Fruit fly (Drosophila melanogaster) whole organism, adult: ENCODE data around the gene mRpL51.

Experiments
- CG12768 ChIP-seq: fragments of 200-800 bp; sonication (Bioruptor generic); optimal IDR thresholded peaks from 2 replicates; lab custom pipeline; 2017; ENCODE audit warnings: missing biosample characterization, missing genetic modification characterization, mild to moderate bottlenecking, moderate library complexity, missing genetic modification reagents
- CG14711 ChIP-seq: fragments of 200-800 bp; sonication (Bioruptor generic); optimal IDR thresholded peaks from 2 replicates; lab custom pipeline; 2018; ENCODE audit warnings: missing biosample characterization, mild to moderate bottlenecking, missing genetic modification characterization, moderate library complexity
- CG1620 ChIP-seq: fragments of 200-800 bp; sonication (Bioruptor generic); optimal IDR thresholded peaks from 2 replicates; lab custom pipeline; 2016; ENCODE audit warnings: missing biosample characterization, missing genetic modification characterization
- CG5204 ChIP-seq: fragments of 200-800 bp; sonication (Bioruptor generic); optimal IDR thresholded peaks from 2 replicates; lab custom pipeline; 2016; ENCODE audit warnings: missing biosample characterization, missing genetic modification characterization
- CG7045 ChIP-seq: fragments of 200-800 bp; sonication (Bioruptor generic); optimal IDR thresholded peaks from 2 replicates; lab custom pipeline; 2017; ENCODE audit warnings: missing biosample characterization, mild to moderate bottlenecking, missing genetic modification characterization
- CG7101 ChIP-seq: fragments of 200-800 bp; sonication (Bioruptor generic); optimal IDR thresholded peaks from 2 replicates; lab custom pipeline; 2018; ENCODE audit warnings: missing biosample characterization, mild to moderate bottlenecking, missing genetic modification characterization, moderate library complexity
- Clk ChIP-seq: fragments of 200-800 bp; sonication (Bioruptor generic); optimal IDR thresholded peaks from 2 replicates; lab custom pipeline; 2017; ENCODE audit warnings: missing biosample characterization, missing genetic modification characterization
- Crg-1 ChIP-seq: fragments of 200-800 bp; sonication (Bioruptor generic); optimal IDR thresholded peaks from 2 replicates; lab custom pipeline; 2016; ENCODE audit warnings: missing biosample characterization, missing genetic modification characterization
- Mnt ChIP-seq: fragments of 200-800 bp; sonication (Bioruptor generic); optimal IDR thresholded peaks from 2 replicates; lab custom pipeline; 2016; ENCODE audit warnings: missing biosample characterization, mild to moderate bottlenecking, missing genetic modification characterization
- bab1 ChIP-seq: fragments of 200-800 bp; sonication (Bioruptor generic); optimal IDR thresholded peaks from 3 replicates; lab custom pipeline; 2019; ENCODE audit warnings: missing biosample characterization, mild to moderate bottlenecking, missing genetic modification characterization, moderate library complexity
- cic ChIP-seq: fragments of 200-800 bp; sonication (Bioruptor generic); optimal IDR thresholded peaks from 2 replicates; lab custom pipeline; 2017; ENCODE audit warnings: missing biosample characterization, mild to moderate bottlenecking, missing genetic modification characterization, moderate library complexity
- kay ChIP-seq: fragments of 200-800 bp; sonication (Bioruptor generic); peaks from one replicate; lab custom pipeline; 2016; ENCODE audit warnings: missing biosample characterization, missing genetic modification characterization, borderline replicate concordance
- tj ChIP-seq: fragments of 200-800 bp; sonication (Bioruptor generic); optimal IDR thresholded peaks from 3 replicates; lab custom pipeline; 2017; ENCODE audit warnings: missing biosample characterization, mild to moderate bottlenecking, missing genetic modification characterization, moderate library complexity
- toe ChIP-seq: fragments of 200-800 bp; sonication (Bioruptor generic); optimal IDR thresholded peaks from 2 replicates; lab custom pipeline; 2016; ENCODE audit warnings: missing biosample characterization, missing genetic modification characterization

dm6 chr2L:8543102-8543501 is 25.9 kb upstream of the mRpL51 start:
- no peak for TF ChIP-seq CG5204 (GFP tag; lab: Kevin White, UChicago)
- TF ChIP-seq toe (GFP tag; lab: Kevin White, UChicago): no peak
- no peak for TF ChIP-seq CG7101 (tag; lab: Kevin White, UChicago)
- no peak for TF ChIP-seq Clk
- TF ChIP-seq kay (GFP tag; lab: Kevin White, UChicago): no peak
- TF ChIP-seq CG7045: no peak
- no peak for TF ChIP-seq CG12768 (GFP tag; lab: Kevin White, UChicago)
- no peak for TF ChIP-seq CG14711 (tag; lab: Kevin White, UChicago)
- no peak for TF ChIP-seq tj (GFP tag; lab: Kevin White, UChicago)
- no peak for TF ChIP-seq CG1620
- TF ChIP-seq bab1 (GFP tag; lab: Kevin White, UChicago): no peak
- no peak for TF ChIP-seq Crg-1 (GFP tag; lab: Kevin White, UChicago)
- no peak for TF ChIP-seq cic
- no peak for TF ChIP-seq Mnt (GFP tag; lab: Kevin White, UChicago)
